Fruit fly (Drosophila melanogaster) whole organism, pupa: ENCODE measurements around the gene rho-6.

Experiments
- CG10348 ChIP-seq: fragments of 200-800 bp; sonication (Bioruptor generic); IDR thresholded peaks from 2 replicates; pipeline ENCODE4 v1.3.6; 2022; ENCODE audit warnings: missing biosample characterization, missing genetic modification characterization
- CG12605 ChIP-seq: fragments of 200-800 bp; sonication (Bioruptor generic); IDR thresholded peaks from 2 replicates; pipeline ENCODE4 v1.3.6; 2022; ENCODE audit warnings: missing biosample characterization, missing genetic modification characterization
- CG13204 ChIP-seq: fragments of 200-800 bp; sonication (Bioruptor generic); optimal IDR thresholded peaks from 2 replicates; lab custom pipeline; 2018; ENCODE audit warnings: missing biosample characterization, mild to moderate bottlenecking, missing genetic modification characterization, moderate library complexity
- CG14655 ChIP-seq: fragments of 200-800 bp; sonication (Bioruptor generic); optimal IDR thresholded peaks from 3 replicates; lab custom pipeline; 2017; ENCODE audit warnings: mild to moderate bottlenecking, missing biosample characterization, missing genetic modification reagents, missing genetic modification characterization
- CG15710 ChIP-seq: fragments of 200-800 bp; sonication (Bioruptor generic); optimal IDR thresholded peaks from 2 replicates; lab custom pipeline; 2018; ENCODE audit warnings: missing biosample characterization, mild to moderate bottlenecking, missing genetic modification characterization, moderate library complexity
- CG17806 ChIP-seq: fragments of 200-800 bp; sonication (Bioruptor generic); optimal IDR thresholded peaks from 2 replicates; lab custom pipeline; 2018; ENCODE audit warnings: missing biosample characterization, mild to moderate bottlenecking, missing genetic modification characterization, moderate library complexity
- CG32121 ChIP-seq: fragments of 200-800 bp; sonication (Bioruptor generic); IDR thresholded peaks from 2 replicates; pipeline ENCODE4 v1.3.6; 2022; ENCODE audit warnings: missing biosample characterization, missing genetic modification characterization
- CG34367 ChIP-seq: fragments of 200-800 bp; sonication (Bioruptor generic); optimal IDR thresholded peaks from 2 replicates; lab custom pipeline; 2018; ENCODE audit warnings: missing biosample characterization, mild to moderate bottlenecking, missing genetic modification characterization
- CG4496 ChIP-seq: fragments of 200-800 bp; sonication (Bioruptor generic); IDR thresholded peaks from 3 replicates; pipeline ENCODE4 v1.3.6; 2022; ENCODE audit warnings: missing biosample characterization, missing genetic modification characterization
- CG8159 ChIP-seq: fragments of 200-800 bp; sonication (Bioruptor generic); optimal IDR thresholded peaks from 3 replicates; lab custom pipeline; 2018; ENCODE audit warnings: missing biosample characterization, mild to moderate bottlenecking, missing genetic modification characterization, moderate library complexity
- CG8301 ChIP-seq: fragments of 200-800 bp; sonication (Bioruptor generic); optimal IDR thresholded peaks from 2 replicates; lab custom pipeline; 2018; ENCODE audit warnings: missing biosample characterization, mild to moderate bottlenecking, missing genetic modification characterization
- CG9948 ChIP-seq: fragments of 200-800 bp; sonication (Bioruptor generic); optimal IDR thresholded peaks from 2 replicates; lab custom pipeline; 2018; ENCODE audit warnings: missing biosample characterization, mild to moderate bottlenecking, missing genetic modification characterization, moderate library complexity
- D1 ChIP-seq: fragments of 200-800 bp; sonication (Bioruptor generic); optimal IDR thresholded peaks from 2 replicates; lab custom pipeline; 2018; ENCODE audit warnings: missing biosample characterization, mild to moderate bottlenecking, missing genetic modification characterization, moderate library complexity
- EcR ChIP-seq: fragments of 200-800 bp; sonication (Bioruptor generic); optimal IDR thresholded peaks from 3 replicates; lab custom pipeline; 2019; ENCODE audit warnings: missing biosample characterization, missing genetic modification characterization, mild to moderate bottlenecking, moderate library complexity, missing genetic modification reagents
- Ets98B ChIP-seq: fragments of 200-800 bp; sonication (Bioruptor generic); IDR thresholded peaks from 2 replicates; pipeline ENCODE4 v1.3.6; 2022; ENCODE audit warnings: missing biosample characterization, missing genetic modification characterization
- Pif1A ChIP-seq: fragments of 200-800 bp; sonication (Bioruptor generic); optimal IDR thresholded peaks from 3 replicates; lab custom pipeline; 2016; ENCODE audit warnings: missing biosample characterization, missing genetic modification characterization
- Pif1B ChIP-seq: fragments of 200-800 bp; sonication (Bioruptor generic); optimal IDR thresholded peaks from 3 replicates; lab custom pipeline; 2016; ENCODE audit warnings: missing biosample characterization, missing genetic modification characterization
- Snoo ChIP-seq: fragments of 200-800 bp; sonication (Bioruptor generic); optimal IDR thresholded peaks from 3 replicates; lab custom pipeline; 2017; ENCODE audit warnings: missing biosample characterization, mild to moderate bottlenecking, missing genetic modification characterization, inconsistent platforms
- fd96Ca ChIP-seq: fragments of 200-800 bp; sonication (Bioruptor generic); IDR thresholded peaks from 3 replicates; pipeline ENCODE4 v1.3.6; 2022; ENCODE audit warnings: missing biosample characterization, missing genetic modification characterization
- gl ChIP-seq: fragments of 200-800 bp; sonication (Bioruptor generic); optimal IDR thresholded peaks from 2 replicates; lab custom pipeline; 2018; ENCODE audit warnings: missing biosample characterization, mild to moderate bottlenecking, missing genetic modification characterization
- rn ChIP-seq: fragments of 200-800 bp; sonication (Bioruptor generic); IDR thresholded peaks from 2 replicates; pipeline ENCODE4 v1.3.6; 2022; ENCODE audit warnings: missing biosample characterization, missing genetic modification characterization

Gene rho-6

dm6 chr2L:12133275-12134124, at the start of gene rho-6:
TSS of gene rho-6 (minus strand) at chr2L:12133411.
- TF ChIP-seq CG17806 (no peak), fd96Ca (GFP tag; lab: Robert Waterston, UW) (no peak), CG4496 (GFP tag; lab: Robert Waterston, UW) (peak; percentile 39; the same call in 1 of the 3 replicates), CG13204 (no peak), Ets98B (GFP tag; lab: Robert Waterston, UW) (no peak), CG14655 (GFP tag; lab: Kevin White, UChicago) (peak; percentile 29), rn (GFP tag; lab: Robert Waterston, UW) (no peak)

dm6 chr2L:12177621-12178020, 44.4 kb upstream of the rho-6 start, which contains the start of gene atilla:
TSS of gene atilla (minus strand) at chr2L:12177886.
- TF ChIP-seq D1 (tag; lab: Kevin White, UChicago) (no peak), Pif1A (GFP tag; lab: Kevin White, UChicago) (no peak), EcR (GFP tag; lab: Kevin White, UChicago) (no peak), rn (GFP tag; lab: Robert Waterston, UW) (no peak), Snoo (tag; lab: Kevin White, UChicago) (no peak), CG8301 (no peak), CG34367 (tag; lab: Kevin White, UChicago) (no peak), fd96Ca (GFP tag; lab: Robert Waterston, UW) (no peak), Ets98B (GFP tag; lab: Robert Waterston, UW) (no peak), CG8159 (tag; lab: Kevin White, UChicago) (no peak), gl (tag; lab: Kevin White, UChicago) (no peak), CG17806 (no peak), Pif1B (GFP tag; lab: Kevin White, UChicago) (no peak), CG12605 (GFP tag; lab: Robert Waterston, UW) (no peak), CG32121 (GFP tag; lab: Robert Waterston, UW) (no peak)

dm6 chr2L:12174493-12175129, 41.4 kb upstream of the rho-6 start, which contains the start of gene bru1:
TSS of gene bru1 (plus strand) at chr2L:12175004.
- no peak for TF ChIP-seq CG14655 (GFP tag; lab: Kevin White, UChicago)
- no peak for TF ChIP-seq Snoo (tag; lab: Kevin White, UChicago)
- TF ChIP-seq Pif1A (GFP tag; lab: Kevin White, UChicago) = no peak
- no peak for TF ChIP-seq gl (tag; lab: Kevin White, UChicago)
- TF ChIP-seq EcR (GFP tag; lab: Kevin White, UChicago) = no peak
- TF ChIP-seq CG8301 = no peak
- TF ChIP-seq Ets98B (GFP tag; lab: Robert Waterston, UW) = no peak
- TF ChIP-seq CG12605 (GFP tag; lab: Robert Waterston, UW) = no peak
- TF ChIP-seq CG15710 (tag; lab: Kevin White, UChicago) = no peak
- no peak for TF ChIP-seq fd96Ca (GFP tag; lab: Robert Waterston, UW)
- no peak for TF ChIP-seq CG32121 (GFP tag; lab: Robert Waterston, UW)
- TF ChIP-seq, all 21 proteins: peak for 0

dm6 chr2L:12172536-12173234, 39.5 kb upstream of the rho-6 start, which contains the start of the genes CG6583 and crok:
TSS of gene CG6583 (minus strand) at chr2L:12172586.
TSS of gene crok (plus strand) at chr2L:12172981.
- TF ChIP-seq CG8301 (no peak), CG14655 (GFP tag; lab: Kevin White, UChicago) (no peak), rn (GFP tag; lab: Robert Waterston, UW) (no peak), CG15710 (tag; lab: Kevin White, UChicago) (no peak), Pif1A (GFP tag; lab: Kevin White, UChicago) (no peak), D1 (tag; lab: Kevin White, UChicago) (no peak), EcR (GFP tag; lab: Kevin White, UChicago) (no peak), CG4496 (GFP tag; lab: Robert Waterston, UW) (no peak), CG9948 (tag; lab: Kevin White, UChicago) (no peak), CG13204 (no peak), Snoo (tag; lab: Kevin White, UChicago) (no peak), CG10348 (no peak), CG32121 (GFP tag; lab: Robert Waterston, UW) (no peak)

- no peak for TF ChIP-seq Pif1B (GFP tag; lab: Kevin White, UChicago)
- TF ChIP-seq EcR (GFP tag; lab: Kevin White, UChicago) = no peak
- TF ChIP-seq CG34367 (tag; lab: Kevin White, UChicago) = no peak
- TF ChIP-seq CG17806 = no peak
- TF ChIP-seq CG32121 (GFP tag; lab: Robert Waterston, UW) = no peak
Observed at dm6 chr2L:12170250-12170649, 37.0 kb upstream of the rho-6 start, which contains the start of gene CG17217. TSS of gene CG17217 (plus strand) at chr2L:12170550.
